Worm (Caenorhabditis elegans) whole organism, midembryonic: ENCODE measurements around the gene pals-40.

Source experiments
- T22C8.4 ChIP-seq: fragments of 200-800 bp; sonication (Bioruptor generic); IDR thresholded peaks from 2 replicates; pipeline ENCODE4 v1.3.6; 2022; ENCODE audit warnings: missing genetic modification characterization, missing compliant biosample characterization
- cog-1 ChIP-seq: sonication (generic microtip); optimal IDR thresholded peaks from 2 replicates; lab custom pipeline; 2016; ENCODE audit warnings: missing genetic modification characterization, missing compliant biosample characterization
- flt-1 ChIP-seq: fragments of 200-800 bp; sonication (Bioruptor generic); IDR thresholded peaks from 2 replicates; pipeline ENCODE4 v1.3.6; 2022; ENCODE audit warnings: missing genetic modification characterization, missing compliant biosample characterization
- klf-2 ChIP-seq: fragments of 200-800 bp; sonication (Bioruptor generic); conservative IDR thresholded peaks from 2 replicates; pipeline ENCODE4 v1.3.6; 2022; ENCODE audit warnings: missing genetic modification reagents, missing genetic modification characterization, missing compliant biosample characterization
- med-1 ChIP-seq: sonication (generic microtip); optimal IDR thresholded peaks from 2 replicates; lab custom pipeline; 2017; ENCODE audit warnings: missing genetic modification characterization, mild to moderate bottlenecking, missing compliant biosample characterization, antibody characterized with exemption, missing genetic modification reagents; ENCODE audit not compliant: insufficient read depth
- ref-1 ChIP-seq: fragments of 200-800 bp; sonication (Bioruptor generic); conservative IDR thresholded peaks from 2 replicates; pipeline ENCODE4 v1.3.6; 2022; ENCODE audit warnings: missing genetic modification reagents, missing genetic modification characterization, missing compliant biosample characterization
- tab-1 ChIP-seq: fragments of 200-800 bp; sonication (Bioruptor generic); IDR thresholded peaks from 2 replicates; pipeline ENCODE4 v1.3.6; 2022; ENCODE audit warnings: missing genetic modification characterization, missing compliant biosample characterization
- ztf-23 ChIP-seq: fragments of 200-800 bp; sonication (Bioruptor generic); IDR thresholded peaks from 2 replicates; pipeline ENCODE4 v1.3.6; 2022; ENCODE audit warnings: missing genetic modification reagents, missing genetic modification characterization, missing compliant biosample characterization
- ztf-29 ChIP-seq: fragments of 200-800 bp; sonication (Bioruptor generic); IDR thresholded peaks from 2 replicates; pipeline ENCODE4 v1.3.6; 2022; ENCODE audit warnings: missing genetic modification reagents, missing genetic modification characterization, missing compliant biosample characterization

Gene pals-40

DNA sequence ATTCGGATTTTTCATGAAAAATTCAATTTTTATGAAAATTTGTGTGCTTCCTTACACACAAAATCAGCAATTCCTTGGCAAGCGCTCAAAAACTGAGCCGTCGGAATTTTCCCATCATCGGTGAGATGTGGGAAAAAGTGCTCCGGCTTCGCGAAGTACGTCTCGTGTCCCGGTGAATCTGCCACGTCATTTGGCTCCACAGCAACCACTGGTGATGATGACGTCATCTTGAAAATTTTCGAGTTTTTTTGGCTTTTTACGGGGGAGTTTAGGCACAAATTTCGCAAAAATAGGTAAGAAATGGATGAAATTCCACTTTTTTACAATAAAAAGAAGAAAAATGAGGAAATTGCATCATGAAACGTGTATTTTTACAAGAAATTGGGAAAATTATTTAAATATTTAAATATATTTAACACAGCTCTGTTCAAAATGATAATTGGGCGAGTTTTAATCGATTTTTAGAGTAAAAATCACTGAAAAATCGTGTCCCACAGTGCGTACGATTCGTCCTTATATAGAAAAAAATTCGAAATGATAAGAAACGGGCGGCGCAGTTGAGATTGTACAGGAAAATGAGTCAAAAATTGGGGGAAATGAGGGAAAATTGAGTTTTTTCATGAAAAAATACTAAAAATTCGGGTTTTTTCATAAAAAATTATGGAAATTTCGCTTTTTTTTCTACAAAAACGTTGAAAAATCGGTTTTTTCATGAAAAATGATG is 36.2 kb upstream of the pals-40 start, which contains the start of gene Y82E9BR.14:
Y82E9BR.14 (minus strand) TSS at position 227 of the 724 bp plus-strand sequence.
- TF ChIP-seq T22C8.4 (GFP tag; lab: Robert Waterston, UW) (no peak), ztf-29 (no peak), ref-1 (GFP tag; lab: Robert Waterston, UW) (no peak), med-1 (GFP tag; lab: Kevin White, UChicago) (no peak), klf-2 (no peak), flt-1 (GFP tag; lab: Robert Waterston, UW) (no peak), ztf-23 (GFP tag; lab: Robert Waterston, UW) (no peak), cog-1 (tag; lab: Kevin White, UChicago) (no peak), tab-1 (no peak)

DNA sequence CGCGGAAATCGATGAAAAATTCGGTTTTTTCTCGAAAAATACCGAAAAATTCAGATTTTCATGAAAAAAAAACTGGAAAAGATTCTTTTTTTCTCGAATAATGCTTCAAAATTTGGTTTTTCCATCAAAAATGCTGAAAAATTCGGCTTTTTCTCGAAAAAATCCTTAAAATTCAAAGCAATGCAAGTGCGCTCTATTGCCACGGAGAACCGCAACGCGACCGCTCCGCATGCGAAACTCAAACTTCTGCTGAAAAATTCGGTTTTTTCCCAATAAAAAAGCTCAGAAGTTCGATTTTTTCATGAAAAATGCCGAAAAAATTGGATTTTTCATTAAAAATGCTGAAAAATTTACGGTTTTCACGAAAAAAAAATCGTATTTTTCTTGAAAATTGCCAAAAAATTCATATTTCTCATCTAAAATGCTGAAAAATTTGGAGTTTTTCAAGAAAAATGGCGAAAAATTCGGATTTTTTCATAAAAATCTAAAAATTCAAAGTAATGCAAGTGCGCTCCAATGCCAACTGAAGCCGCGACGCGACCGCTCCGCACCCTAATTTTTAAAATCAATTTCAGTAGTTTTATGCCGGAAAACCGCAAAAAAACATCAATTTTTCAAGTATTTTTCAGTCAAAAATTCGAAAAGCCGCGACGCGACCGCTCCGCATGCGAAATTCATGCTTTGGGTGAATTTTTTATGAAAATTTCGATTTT is 35.5 kb upstream of the pals-40 start:
- TF ChIP-seq med-1 (GFP tag; lab: Kevin White, UChicago), result no peak
- TF ChIP-seq ztf-29, result no peak
- TF ChIP-seq flt-1 (GFP tag; lab: Robert Waterston, UW), result no peak
- no peak for TF ChIP-seq ref-1 (GFP tag; lab: Robert Waterston, UW)
- TF ChIP-seq ztf-23 (GFP tag; lab: Robert Waterston, UW), result no peak
- no peak for TF ChIP-seq tab-1
- TF ChIP-seq klf-2, result no peak
- no peak for TF ChIP-seq cog-1 (tag; lab: Kevin White, UChicago)
- TF ChIP-seq T22C8.4 (GFP tag; lab: Robert Waterston, UW), result no peak

DNA sequence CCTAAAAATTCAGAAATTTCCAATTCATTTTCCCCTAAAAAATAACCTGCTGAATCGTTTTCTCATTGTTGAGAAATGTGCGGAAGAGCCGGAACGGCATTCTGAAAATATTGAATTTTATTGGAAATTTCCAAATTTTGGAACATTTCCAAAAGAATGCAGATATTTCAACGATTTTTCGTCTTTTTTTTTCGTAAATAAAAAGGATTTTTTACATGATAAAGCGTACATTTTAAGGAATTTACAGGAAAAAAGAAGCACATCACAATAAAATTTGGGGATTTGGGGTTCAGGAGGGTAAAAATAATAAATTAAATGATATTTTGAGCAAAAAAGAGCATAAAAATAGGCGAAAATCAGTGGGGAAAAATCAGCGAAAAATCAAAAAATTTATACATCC is 31.3 kb upstream of the pals-40 start, which contains the start of gene Y82E9BR.22:
Y82E9BR.22 (minus strand) TSS at position 101 of the 400 bp plus-strand sequence.
- no peak for TF ChIP-seq ref-1 (GFP tag; lab: Robert Waterston, UW)
- TF ChIP-seq klf-2, result no peak
- TF ChIP-seq cog-1 (tag; lab: Kevin White, UChicago), result no peak
- no peak for TF ChIP-seq med-1 (GFP tag; lab: Kevin White, UChicago)
- TF ChIP-seq flt-1 (GFP tag; lab: Robert Waterston, UW), result no peak
- no peak for TF ChIP-seq ztf-23 (GFP tag; lab: Robert Waterston, UW)
- TF ChIP-seq tab-1, result no peak
- no peak for TF ChIP-seq ztf-29
- no peak for TF ChIP-seq T22C8.4 (GFP tag; lab: Robert Waterston, UW)

DNA sequence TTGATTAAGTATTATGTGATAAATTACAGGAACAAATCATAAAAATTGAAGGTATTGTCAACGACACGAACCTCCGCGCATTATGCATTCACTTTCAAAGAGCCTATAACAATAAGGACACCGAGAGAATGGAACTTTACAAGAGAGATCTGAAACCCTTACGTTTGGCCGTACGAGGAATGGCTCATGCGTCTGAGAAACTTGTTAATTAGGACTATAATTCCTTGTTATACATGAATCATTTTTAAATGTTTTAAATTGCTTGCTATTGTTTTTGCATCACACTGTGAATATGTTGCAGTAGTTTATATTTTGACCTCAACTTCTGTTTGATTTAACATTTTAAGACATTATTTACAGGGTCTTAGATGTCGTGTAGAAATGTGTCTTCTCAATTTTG is 25.3 kb upstream of the pals-40 start, which contains the start of gene pals-18:
pals-18 (plus strand) TSS at position 301 of the 400 bp plus-strand sequence.
- no peak for TF ChIP-seq tab-1
- no peak for TF ChIP-seq ztf-29
- no peak for TF ChIP-seq ref-1 (GFP tag; lab: Robert Waterston, UW)
- no peak for TF ChIP-seq T22C8.4 (GFP tag; lab: Robert Waterston, UW)
- TF ChIP-seq cog-1 (tag; lab: Kevin White, UChicago), result no peak
- TF ChIP-seq klf-2, result no peak
- TF ChIP-seq ztf-23 (GFP tag; lab: Robert Waterston, UW), result no peak
- no peak for TF ChIP-seq flt-1 (GFP tag; lab: Robert Waterston, UW)
- no peak for TF ChIP-seq med-1 (GFP tag; lab: Kevin White, UChicago)

DNA sequence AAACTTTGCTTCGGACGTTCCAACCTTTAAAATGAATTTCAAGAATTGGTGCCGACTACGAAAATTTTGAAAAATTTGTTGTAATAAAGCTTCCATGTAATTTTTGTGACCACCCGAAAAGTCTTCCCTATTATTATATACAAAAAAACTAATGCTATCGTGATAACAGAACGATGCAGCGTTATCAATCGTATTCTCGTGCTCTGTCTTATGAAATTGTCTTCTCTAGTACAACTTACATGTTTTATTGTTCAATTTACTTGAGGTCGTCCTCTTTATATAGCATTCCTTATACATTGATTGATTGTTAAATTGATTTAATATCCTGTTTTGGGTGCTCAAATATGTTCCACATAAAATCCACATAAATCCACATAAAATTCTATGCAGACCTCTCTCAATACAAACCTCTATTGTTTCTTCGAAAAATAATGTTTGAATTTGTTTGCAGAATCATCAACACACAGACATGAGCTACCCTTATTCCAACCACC is 23.7 kb upstream of the pals-40 start, which contains the start of gene pals-19:
pals-19 (plus strand) TSS at position 444 of the 494 bp plus-strand sequence.
- no peak for TF ChIP-seq klf-2

DNA sequence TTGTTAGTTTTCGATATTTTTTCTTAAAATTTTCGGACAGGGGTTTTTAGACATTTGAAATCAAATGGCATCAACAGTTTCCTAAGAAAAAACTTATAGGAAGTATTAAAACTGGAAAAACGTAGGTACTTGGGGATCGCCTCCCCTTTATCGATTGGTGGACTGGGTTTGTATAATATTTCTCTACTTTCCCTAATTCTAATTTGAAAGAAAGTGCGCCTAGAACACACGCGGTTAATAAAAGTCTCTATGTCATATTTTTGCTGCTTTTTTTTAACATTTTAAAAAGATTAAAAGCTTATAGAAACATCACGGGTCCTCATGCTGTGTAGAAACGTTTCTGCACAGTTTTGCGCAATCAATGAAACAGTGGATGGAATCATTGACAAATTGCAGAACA is 21.9 kb upstream of the pals-40 start, which contains the start of gene pals-16:
pals-16 (plus strand) TSS at position 301 of the 400 bp plus-strand sequence.
- TF ChIP-seq T22C8.4 (GFP tag; lab: Robert Waterston, UW) (no peak), tab-1 (no peak), ztf-29 (no peak), ref-1 (GFP tag; lab: Robert Waterston, UW) (no peak), med-1 (GFP tag; lab: Kevin White, UChicago) (no peak), cog-1 (tag; lab: Kevin White, UChicago) (no peak), flt-1 (GFP tag; lab: Robert Waterston, UW) (no peak), ztf-23 (GFP tag; lab: Robert Waterston, UW) (no peak), klf-2 (no peak)

DNA sequence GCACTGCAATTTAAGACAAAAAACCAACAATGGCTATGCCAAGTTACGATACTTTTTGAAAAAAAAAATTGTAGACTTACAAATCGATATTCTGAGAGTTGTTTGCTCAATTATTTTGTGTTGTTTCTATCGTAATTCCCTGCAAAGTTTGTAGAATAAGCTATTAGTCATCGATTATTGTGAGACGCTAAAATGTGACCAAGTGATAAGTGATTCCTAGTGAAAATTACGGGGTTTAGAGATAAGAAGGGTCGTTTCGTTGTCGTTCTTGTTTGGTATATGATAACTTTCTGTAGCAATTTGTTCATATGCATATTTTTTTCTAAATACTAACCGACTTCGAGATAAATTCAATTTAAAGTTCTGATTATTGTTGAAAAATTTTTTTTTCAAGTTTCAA is 20.4 kb upstream of the pals-40 start:
- no peak for TF ChIP-seq T22C8.4 (GFP tag; lab: Robert Waterston, UW)
- TF ChIP-seq ztf-29, result no peak
- TF ChIP-seq tab-1, result no peak
- no peak for TF ChIP-seq cog-1 (tag; lab: Kevin White, UChicago)
- TF ChIP-seq flt-1 (GFP tag; lab: Robert Waterston, UW), result no peak
- no peak for TF ChIP-seq ztf-23 (GFP tag; lab: Robert Waterston, UW)
- no peak for TF ChIP-seq klf-2
- TF ChIP-seq ref-1 (GFP tag; lab: Robert Waterston, UW), result no peak
- no peak for TF ChIP-seq med-1 (GFP tag; lab: Kevin White, UChicago)

DNA sequence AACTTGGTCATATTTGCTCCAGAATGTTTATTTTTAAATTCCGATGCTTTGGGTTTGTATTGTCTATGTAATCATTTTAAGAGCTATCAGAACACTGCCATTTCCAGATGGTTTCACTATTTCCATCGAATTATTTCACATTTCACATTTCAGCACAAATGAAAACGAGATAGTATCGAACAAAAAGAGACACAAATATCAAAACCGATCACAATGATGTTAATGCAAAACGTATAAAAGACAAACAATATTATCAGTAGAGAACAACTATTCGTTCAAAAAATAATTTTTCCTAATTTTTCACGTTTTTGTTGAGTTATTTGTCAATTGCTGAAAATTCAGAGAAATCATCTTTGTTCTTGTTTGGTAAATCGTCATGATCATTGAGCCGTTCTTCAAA is 17.6 kb upstream of the pals-40 start:
- TF ChIP-seq ztf-29 (no peak), tab-1 (no peak), ref-1 (GFP tag; lab: Robert Waterston, UW) (no peak), klf-2 (no peak)

DNA sequence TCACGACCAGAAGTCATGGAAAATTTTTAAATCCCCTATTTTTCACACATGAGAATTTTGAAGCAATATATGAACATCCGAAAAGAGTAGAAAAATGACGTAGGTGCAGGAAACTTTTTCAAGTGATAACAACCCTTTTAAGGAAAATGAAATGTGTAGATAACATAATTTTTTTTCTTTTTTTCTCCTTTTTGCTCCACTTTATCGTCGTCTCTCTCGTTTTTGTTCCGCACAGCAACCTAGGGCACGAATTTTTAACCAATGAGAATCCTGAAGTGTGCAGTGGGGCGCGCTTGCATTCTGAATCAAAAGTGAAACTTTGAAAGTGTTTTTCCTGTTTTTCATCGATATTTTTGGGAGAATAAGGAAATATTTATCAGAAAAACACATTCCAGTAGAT is 15.0 kb upstream of the pals-40 start:
- TF ChIP-seq ztf-29 (no peak), med-1 (GFP tag; lab: Kevin White, UChicago) (no peak), tab-1 (no peak), cog-1 (tag; lab: Kevin White, UChicago) (no peak), T22C8.4 (GFP tag; lab: Robert Waterston, UW) (no peak), klf-2 (no peak), ref-1 (GFP tag; lab: Robert Waterston, UW) (no peak), flt-1 (GFP tag; lab: Robert Waterston, UW) (no peak)
